Worm (Caenorhabditis elegans) whole organism, early embryonic: ENCODE measurements around the gene C31H1.5.

ENCODE experiments used
- B0310.2 ChIP-seq: sonication (generic microtip); optimal IDR thresholded peaks from 2 replicates; lab custom pipeline; 2016; ENCODE audit warnings: mild to moderate bottlenecking, missing genetic modification characterization, missing compliant biosample characterization
- F13C5.2 ChIP-seq: sonication (generic microtip); optimal IDR thresholded peaks from 2 replicates; lab custom pipeline; 2017; ENCODE audit warnings: mild to moderate bottlenecking, missing genetic modification characterization, inconsistent platforms, missing compliant biosample characterization
- aly-1 ChIP-seq: sonication (generic microtip); optimal IDR thresholded peaks from 2 replicates; lab custom pipeline; 2016; ENCODE audit warnings: missing genetic modification characterization, missing compliant biosample characterization
- ama-1 ChIP-seq: fragments of 150-350 bp; optimal IDR thresholded peaks from 2 replicates; lab custom pipeline; 2014
- ceh-13 ChIP-seq: fragments of 200-800 bp; sonication (Bioruptor generic); optimal IDR thresholded peaks from 2 replicates; lab custom pipeline; 2018; ENCODE audit warnings: mild to moderate bottlenecking, missing genetic modification characterization, missing compliant biosample characterization
- ceh-36 ChIP-seq: sonication (generic microtip); optimal IDR thresholded peaks from 2 replicates; lab custom pipeline; 2016; ENCODE audit warnings: missing genetic modification characterization, inconsistent platforms, missing compliant biosample characterization
- ets-7 ChIP-seq: sonication (generic microtip); optimal IDR thresholded peaks from 2 replicates; lab custom pipeline; 2016; ENCODE audit warnings: missing genotype, missing genetic modification characterization, missing compliant biosample characterization
- flt-1 ChIP-seq: fragments of 200-800 bp; sonication (Bioruptor generic); IDR thresholded peaks from 2 replicates; pipeline ENCODE4 v1.3.6; 2022; ENCODE audit warnings: missing genetic modification characterization, missing compliant biosample characterization
- hmbx-1 ChIP-seq: sonication (generic microtip); optimal IDR thresholded peaks from 2 replicates; lab custom pipeline; 2016; ENCODE audit warnings: mild to moderate bottlenecking, missing genetic modification characterization, missing compliant biosample characterization
- hmg-4 ChIP-seq: fragments of 200-800 bp; sonication (Bioruptor generic); optimal IDR thresholded peaks from 2 replicates; lab custom pipeline; 2018; ENCODE audit warnings: mild to moderate bottlenecking, missing genetic modification characterization, missing compliant biosample characterization
- hnd-1 ChIP-seq: sonication (generic microtip); optimal IDR thresholded peaks from 2 replicates; lab custom pipeline; 2016; ENCODE audit warnings: missing genetic modification characterization, missing compliant biosample characterization
- pes-1 ChIP-seq: fragments of 200-800 bp; sonication (Bioruptor generic); IDR thresholded peaks from 2 replicates; pipeline ENCODE4 v1.3.6; 2022; ENCODE audit warnings: missing genetic modification reagents, missing genetic modification characterization, missing compliant biosample characterization
- scrt-1 ChIP-seq: fragments of 200-800 bp; sonication (Bioruptor generic); IDR thresholded peaks from 2 replicates; pipeline ENCODE4 v1.3.6; 2022; ENCODE audit warnings: missing genetic modification characterization, missing compliant biosample characterization
- sea-1 ChIP-seq: fragments of 200-800 bp; sonication (Bioruptor generic); conservative IDR thresholded peaks from 2 replicates; pipeline ENCODE4 v1.3.6; 2022; ENCODE audit warnings: missing genetic modification characterization, missing compliant biosample characterization
- tbx-11 ChIP-seq: fragments of 200-800 bp; sonication (Bioruptor generic); IDR thresholded peaks from 2 replicates; pipeline ENCODE4 v1.3.6; 2022; ENCODE audit warnings: missing genetic modification characterization, missing compliant biosample characterization
- tbx-37 ChIP-seq: fragments of 200-800 bp; sonication (Bioruptor generic); conservative IDR thresholded peaks from 2 replicates; pipeline ENCODE4 v1.3.6; 2022; ENCODE audit warnings: missing genetic modification reagents, missing genetic modification characterization, missing compliant biosample characterization
- tra-4 ChIP-seq: sonication (generic microtip); optimal IDR thresholded peaks from 2 replicates; lab custom pipeline; 2017; ENCODE audit warnings: missing genetic modification characterization, missing compliant biosample characterization

Gene C31H1.5

ce11 chrIV:5806909-5807308 is 10.3 kb upstream of the C31H1.5 start, which contains the start of gene lntl-1:
lntl-1 (minus strand) TSS chrIV:5807093.
- TF ChIP-seq hmg-4 (GFP tag; lab: Kevin White, UChicago) (no peak), ets-7 (tag; lab: Kevin White, UChicago) (no peak), ceh-13 (GFP tag; lab: Kevin White, UChicago) (no peak), sea-1 (GFP tag; lab: Robert Waterston, UW) (no peak), aly-1 (tag; lab: Kevin White, UChicago) (no peak)

- TF ChIP-seq sea-1 (GFP tag; lab: Robert Waterston, UW) (no peak), aly-1 (tag; lab: Kevin White, UChicago) (no peak), ceh-36 (tag; lab: Kevin White, UChicago) (no peak), hmbx-1 (tag; lab: Kevin White, UChicago) (no peak), ets-7 (tag; lab: Kevin White, UChicago) (no peak), tra-4 (tag; lab: Kevin White, UChicago) (no peak), F13C5.2 (tag; lab: Kevin White, UChicago) (no peak)
Observed at ce11 chrIV:5806348-5806747, 9.8 kb upstream of the C31H1.5 start.

ce11 chrIV:5805477-5805876 is 8.9 kb upstream of the C31H1.5 start:
- TF ChIP-seq scrt-1 (GFP tag; lab: Robert Waterston, UW), result no peak
- no peak for TF ChIP-seq ets-7 (tag; lab: Kevin White, UChicago)
- TF ChIP-seq tbx-11, result no peak
- no peak for TF ChIP-seq hnd-1 (tag; lab: Kevin White, UChicago)
- no peak for TF ChIP-seq ama-1 (lab: Kevin White, UChicago)
- no peak for TF ChIP-seq tbx-37 (GFP tag; lab: Robert Waterston, UW)
- no peak for TF ChIP-seq sea-1 (GFP tag; lab: Robert Waterston, UW)
- no peak for TF ChIP-seq hmbx-1 (tag; lab: Kevin White, UChicago)
- no peak for TF ChIP-seq ceh-13 (GFP tag; lab: Kevin White, UChicago)

- no peak for TF ChIP-seq flt-1 (GFP tag; lab: Robert Waterston, UW)
- no peak for TF ChIP-seq tbx-11
- no peak for TF ChIP-seq tra-4 (tag; lab: Kevin White, UChicago)
- TF ChIP-seq ets-7 (tag; lab: Kevin White, UChicago), result no peak
- no peak for TF ChIP-seq hmbx-1 (tag; lab: Kevin White, UChicago)
Observed at ce11 chrIV:5803510-5804013, 7.0 kb upstream of the C31H1.5 start.

- no peak for TF ChIP-seq flt-1 (GFP tag; lab: Robert Waterston, UW)
- no peak for TF ChIP-seq ceh-36 (tag; lab: Kevin White, UChicago)
- TF ChIP-seq aly-1 (tag; lab: Kevin White, UChicago), result no peak
- TF ChIP-seq hnd-1 (tag; lab: Kevin White, UChicago), result no peak
- no peak for TF ChIP-seq ama-1 (lab: Kevin White, UChicago)
- TF ChIP-seq scrt-1 (GFP tag; lab: Robert Waterston, UW), result no peak
- no peak for TF ChIP-seq hmbx-1 (tag; lab: Kevin White, UChicago)
- no peak for TF ChIP-seq tbx-37 (GFP tag; lab: Robert Waterston, UW)
- no peak for TF ChIP-seq pes-1 (GFP tag; lab: Robert Waterston, UW)
- no peak for TF ChIP-seq ceh-13 (GFP tag; lab: Kevin White, UChicago)
- TF ChIP-seq tra-4 (tag; lab: Kevin White, UChicago), result no peak
- TF ChIP-seq B0310.2 (tag; lab: Kevin White, UChicago), result no peak
- no peak for TF ChIP-seq hmg-4 (GFP tag; lab: Kevin White, UChicago)
- TF ChIP-seq tbx-11, result no peak
- TF ChIP-seq ets-7 (tag; lab: Kevin White, UChicago), result no peak
- no peak for TF ChIP-seq F13C5.2 (tag; lab: Kevin White, UChicago)
- no peak for TF ChIP-seq sea-1 (GFP tag; lab: Robert Waterston, UW)
Observed at ce11 chrIV:5799577-5799976, 3.0 kb upstream of the C31H1.5 start.

ce11 chrIV:5797153-5797552 is 559 bp upstream of the C31H1.5 start, which contains the start of gene C31H1.1:
C31H1.1 (plus strand) TSS chrIV:5797453.
- TF ChIP-seq flt-1 (GFP tag; lab: Robert Waterston, UW) (no peak), ama-1 (lab: Kevin White, UChicago) (no peak), tbx-37 (GFP tag; lab: Robert Waterston, UW) (no peak), F13C5.2 (tag; lab: Kevin White, UChicago) (no peak), ceh-13 (GFP tag; lab: Kevin White, UChicago) (no peak), sea-1 (GFP tag; lab: Robert Waterston, UW) (no peak), tra-4 (tag; lab: Kevin White, UChicago) (no peak), ets-7 (tag; lab: Kevin White, UChicago) (no peak), aly-1 (tag; lab: Kevin White, UChicago) (no peak), scrt-1 (GFP tag; lab: Robert Waterston, UW) (no peak), pes-1 (GFP tag; lab: Robert Waterston, UW) (no peak), hmbx-1 (tag; lab: Kevin White, UChicago) (no peak), B0310.2 (tag; lab: Kevin White, UChicago) (no peak), hnd-1 (tag; lab: Kevin White, UChicago) (no peak), tbx-11 (no peak), hmg-4 (GFP tag; lab: Kevin White, UChicago) (no peak)

ce11 chrIV:5795495-5795894 is 1.1 kb downstream of the C31H1.5 start:
- no peak for TF ChIP-seq ama-1 (lab: Kevin White, UChicago)
- no peak for TF ChIP-seq sea-1 (GFP tag; lab: Robert Waterston, UW)
- no peak for TF ChIP-seq aly-1 (tag; lab: Kevin White, UChicago)
- TF ChIP-seq tbx-11, result no peak
- TF ChIP-seq F13C5.2 (tag; lab: Kevin White, UChicago), result no peak
- TF ChIP-seq hnd-1 (tag; lab: Kevin White, UChicago), result no peak
- no peak for TF ChIP-seq hmbx-1 (tag; lab: Kevin White, UChicago)
- TF ChIP-seq tra-4 (tag; lab: Kevin White, UChicago), result no peak
- TF ChIP-seq B0310.2 (tag; lab: Kevin White, UChicago), result no peak
- TF ChIP-seq ets-7 (tag; lab: Kevin White, UChicago), result no peak
- no peak for TF ChIP-seq tbx-37 (GFP tag; lab: Robert Waterston, UW)
- no peak for TF ChIP-seq hmg-4 (GFP tag; lab: Kevin White, UChicago)
- no peak for TF ChIP-seq pes-1 (GFP tag; lab: Robert Waterston, UW)
- no peak for TF ChIP-seq flt-1 (GFP tag; lab: Robert Waterston, UW)
- no peak for TF ChIP-seq ceh-36 (tag; lab: Kevin White, UChicago)
- no peak for TF ChIP-seq scrt-1 (GFP tag; lab: Robert Waterston, UW)
- TF ChIP-seq ceh-13 (GFP tag; lab: Kevin White, UChicago), result no peak
